Fruit fly (Drosophila melanogaster) whole organism, larva: ENCODE data around the gene iPLA2-VIA.

ENCODE experiments used
- noc ChIP-seq: fragments of 200-800 bp; sonication (Bioruptor generic); optimal IDR thresholded peaks from 3 replicates; lab custom pipeline; 2019; ENCODE audit warnings: missing biosample characterization, mild to moderate bottlenecking, missing genetic modification characterization, moderate library complexity

Gene iPLA2-VIA

dm6 chr3L:9837053-9837452 lies 27.1 kb downstream of the iPLA2-VIA start:
- no peak for TF ChIP-seq noc

dm6 chr3L:9836524-9837047 lies 27.6 kb downstream of the iPLA2-VIA start, which contains the start of gene I-2:
Gene I-2 (minus strand): TSS chr3L:9836805.
- no peak for TF ChIP-seq noc

DNA sequence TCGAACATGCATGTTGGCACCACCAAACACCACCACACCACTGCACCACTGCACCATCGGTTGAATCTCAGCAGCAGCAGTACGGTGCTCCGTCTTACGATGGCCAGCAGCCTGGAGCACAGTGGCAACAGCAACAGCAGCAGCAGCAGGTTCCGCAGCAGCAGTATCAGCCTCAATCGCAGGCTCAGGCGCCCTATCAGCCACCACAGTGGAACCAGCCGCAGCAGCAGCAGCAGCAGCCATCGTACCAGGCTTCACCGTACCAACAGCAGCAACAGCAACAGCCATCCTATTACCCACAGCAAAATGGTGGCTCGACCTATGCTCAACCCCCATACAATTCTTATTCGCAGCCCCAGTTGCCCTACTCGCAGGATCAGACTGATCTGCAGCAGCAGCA lies 32.0 kb downstream of the iPLA2-VIA start:
- no peak for TF ChIP-seq noc

DNA sequence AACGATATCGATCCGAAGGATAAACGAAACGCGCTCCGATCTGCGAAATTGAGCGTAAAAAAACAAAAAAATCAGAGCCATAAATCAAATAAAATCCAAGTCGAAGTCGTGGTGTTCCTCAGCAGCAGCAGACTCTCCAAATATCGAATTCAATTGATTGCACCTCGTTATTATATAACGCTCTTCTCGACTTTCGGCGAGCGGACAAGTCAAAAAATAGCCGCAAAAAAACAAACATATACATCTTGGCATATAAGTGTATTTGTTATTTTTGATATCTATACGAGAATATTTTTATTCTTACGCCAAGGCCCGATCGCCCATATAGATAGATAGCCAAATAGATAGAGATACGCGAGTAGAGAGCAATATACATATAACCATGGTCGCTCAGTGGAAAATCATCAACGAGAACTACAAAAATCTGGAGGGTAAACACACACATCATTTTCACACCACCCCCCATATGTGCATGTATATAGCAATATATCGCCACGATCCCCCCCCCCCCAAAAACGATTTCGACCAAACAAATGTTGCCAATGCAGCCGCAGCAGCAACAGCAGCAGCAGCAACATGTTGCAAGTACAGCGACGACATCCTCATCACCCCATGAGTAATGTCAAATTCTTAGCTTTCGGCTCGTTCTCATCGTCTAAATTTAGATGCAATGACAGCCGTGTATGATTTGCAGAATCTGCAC lies 34.4 kb downstream of the iPLA2-VIA start:
- TF ChIP-seq noc, result no peak

DNA sequence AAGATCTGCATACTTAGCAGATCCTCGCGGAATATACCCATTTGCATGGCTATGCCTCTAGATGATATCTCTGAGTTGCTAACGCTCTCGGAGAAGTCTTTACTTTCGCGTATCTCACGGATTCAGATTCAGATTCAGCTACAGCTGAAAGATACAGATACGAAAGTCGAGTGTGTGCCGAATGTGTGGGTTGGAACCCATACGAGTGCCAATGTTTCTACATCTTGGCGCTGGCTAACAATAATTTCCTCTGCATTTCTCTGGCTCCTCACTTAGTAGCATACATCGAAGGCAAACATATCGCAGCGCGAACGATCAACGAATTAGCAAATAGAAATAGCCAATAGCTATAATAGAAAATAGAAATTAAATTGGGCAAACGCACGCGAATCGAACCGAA lies 35.0 kb downstream of the iPLA2-VIA start:
- TF ChIP-seq noc, result no peak

- no peak for TF ChIP-seq noc
Measured at dm6 chr3L:9824226-9824625, 39.9 kb downstream of the iPLA2-VIA start.

- TF ChIP-seq noc, result no peak
Measured at dm6 chr3L:9823797-9824196, 40.4 kb downstream of the iPLA2-VIA start, which contains the start of gene Ilp5. Gene Ilp5 (minus strand): TSS chr3L:9823897.

DNA sequence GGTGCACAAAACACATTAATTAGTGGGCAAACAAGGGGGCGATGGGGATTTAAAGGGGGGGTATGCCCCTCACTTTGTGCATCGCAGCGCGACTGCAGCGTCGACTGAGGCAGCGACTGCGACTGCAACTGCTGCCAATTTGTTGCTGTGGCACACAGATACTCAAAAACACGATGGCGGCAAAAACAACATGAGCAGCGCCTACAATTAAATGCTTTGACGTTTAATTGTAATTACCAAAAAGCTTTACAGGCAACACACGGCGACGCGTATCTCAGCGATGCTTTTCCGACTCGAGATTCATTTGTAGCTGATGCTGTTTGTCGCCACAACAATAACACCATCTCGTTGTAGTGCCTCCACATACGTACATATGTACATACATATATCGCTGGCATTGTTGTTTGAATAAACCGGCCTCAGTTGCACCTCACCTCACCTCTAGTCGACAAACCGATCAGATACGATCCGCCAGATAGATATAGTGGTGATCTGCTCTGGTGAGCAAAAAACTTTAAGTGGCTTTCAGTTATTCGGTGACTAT lies 42.9 kb downstream of the iPLA2-VIA start:
- no peak for TF ChIP-seq noc

DNA sequence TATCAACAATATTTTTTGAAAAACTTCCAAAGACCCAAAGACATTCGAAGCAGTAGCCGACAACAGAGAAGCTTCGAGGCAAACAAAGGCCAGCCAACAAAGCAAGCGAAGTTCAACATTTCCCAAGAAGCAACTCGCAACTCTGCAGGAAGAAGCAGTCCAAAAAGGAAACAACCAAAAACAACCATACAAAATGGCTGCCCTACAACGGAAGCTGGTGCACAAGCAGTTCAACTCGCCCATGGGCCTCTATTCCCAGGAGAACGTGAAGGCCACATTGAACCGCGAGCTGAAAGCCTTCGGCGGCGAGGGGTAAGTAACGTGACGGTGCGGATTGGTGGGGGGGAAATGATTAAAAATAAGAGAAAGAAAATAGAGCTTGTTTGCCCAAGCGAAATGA lies 43.9 kb downstream of the iPLA2-VIA start:
- TF ChIP-seq noc, result no peak

DNA sequence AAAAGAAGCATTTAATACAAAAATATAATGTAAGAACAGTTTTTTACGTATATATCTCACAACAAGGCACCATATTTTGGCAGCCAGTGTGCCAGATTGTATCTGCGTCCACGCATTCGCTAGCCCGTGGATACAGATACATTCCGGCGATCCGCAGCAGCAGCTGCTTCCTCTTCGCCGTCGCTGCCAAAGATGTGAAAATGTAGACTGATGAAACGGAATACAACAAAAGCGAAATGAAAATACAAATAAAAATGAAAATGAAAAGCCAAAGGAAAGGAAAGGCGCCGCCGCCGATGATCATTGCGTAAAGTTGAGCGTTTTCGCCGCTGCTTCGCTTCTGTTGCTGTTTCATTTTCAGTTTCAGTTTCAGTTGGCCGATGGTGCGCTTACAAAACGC lies 48.4 kb downstream of the iPLA2-VIA start:
- TF ChIP-seq noc, result no peak

DNA sequence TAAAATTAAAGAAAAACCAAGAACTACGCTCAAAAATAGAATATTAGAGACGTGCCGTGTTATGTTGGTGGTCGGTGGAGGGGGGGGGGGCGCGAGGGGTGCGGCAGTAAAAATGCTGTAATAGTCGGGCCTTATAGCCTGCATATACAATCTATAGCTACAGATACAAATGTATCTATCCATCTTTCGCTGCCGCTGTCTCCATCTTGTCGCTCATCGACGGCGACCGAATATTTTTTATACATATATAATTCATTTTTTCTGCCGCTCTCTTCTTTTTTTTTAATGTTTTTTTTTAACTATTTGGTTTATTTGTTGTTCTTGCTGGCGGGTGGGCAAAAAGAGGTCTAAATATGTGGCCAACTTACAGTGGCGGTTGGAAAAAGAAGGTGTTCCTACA lies 49.5 kb downstream of the iPLA2-VIA start:
- no peak for TF ChIP-seq noc

DNA sequence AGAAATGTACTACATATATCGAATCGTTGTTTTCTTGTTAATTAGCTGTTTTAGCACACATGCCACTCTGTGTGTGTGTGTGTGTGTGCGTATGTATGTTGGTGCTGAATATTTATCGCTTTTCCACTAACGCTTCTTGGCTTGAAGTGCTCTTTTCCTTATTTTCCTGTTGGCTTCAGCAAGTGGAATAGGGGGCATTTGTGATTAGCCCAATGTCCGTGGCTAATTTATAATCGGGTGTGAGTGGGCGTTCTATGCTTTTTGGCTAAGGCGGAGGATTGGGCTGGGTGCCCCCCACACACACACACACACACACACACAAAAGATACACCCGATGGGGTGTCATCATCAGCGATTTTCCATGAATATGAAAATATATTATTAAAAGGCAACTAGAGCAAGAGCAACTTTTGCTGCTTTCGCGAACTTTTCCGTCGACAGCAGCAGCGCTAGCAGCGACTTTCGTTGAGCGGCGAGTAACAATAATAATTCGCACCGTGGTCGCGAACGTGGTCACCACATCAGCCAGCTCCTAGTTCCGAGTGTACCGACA lies 50.7 kb downstream of the iPLA2-VIA start, which contains the start of gene CG43897:
TSS of gene CG43897 (plus strand) at position 503 of the 553 bp plus-strand sequence.
- TF ChIP-seq noc, result no peak
